Worm (Caenorhabditis elegans) whole organism, young adult: ENCODE measurements around the gene rpl-22.

Experiments used
- C17E4.6 ChIP-seq: fragments of 200-800 bp; sonication (Bioruptor generic); IDR thresholded peaks from 2 replicates; pipeline ENCODE4 v1.3.6; 2022; ENCODE audit warnings: missing genetic modification reagents, missing genetic modification characterization, missing compliant biosample characterization
- D2030.7 ChIP-seq: fragments of 200-800 bp; sonication (Bioruptor generic); IDR thresholded peaks from 2 replicates; pipeline ENCODE4 v1.3.6; 2022; ENCODE audit warnings: missing genetic modification reagents, missing genetic modification characterization, missing compliant biosample characterization
- F33H1.4 ChIP-seq: fragments of 200-800 bp; sonication (Bioruptor generic); IDR thresholded peaks from 2 replicates; pipeline ENCODE4 v1.3.6; 2022; ENCODE audit warnings: missing genetic modification reagents, missing genetic modification characterization, missing compliant biosample characterization
- F57C9.4 ChIP-seq: sonication (generic microtip); optimal IDR thresholded peaks from 2 replicates; lab custom pipeline; 2017; ENCODE audit warnings: mild to moderate bottlenecking, missing genetic modification characterization, missing compliant biosample characterization
- T26A5.8 ChIP-seq: sonication (generic microtip); optimal IDR thresholded peaks from 2 replicates; lab custom pipeline; 2016; ENCODE audit warnings: missing genetic modification characterization, missing compliant biosample characterization
- Y53F4B.3 ChIP-seq: fragments of 200-800 bp; sonication (Bioruptor generic); IDR thresholded peaks from 2 replicates; pipeline ENCODE4 v1.3.6; 2022; ENCODE audit warnings: missing genetic modification reagents, missing genetic modification characterization, missing compliant biosample characterization
- Y56A3A.18 ChIP-seq: fragments of 200-800 bp; sonication (Bioruptor generic); IDR thresholded peaks from 2 replicates; pipeline ENCODE4 v1.3.6; 2022; ENCODE audit warnings: missing genetic modification reagents, missing genetic modification characterization, missing compliant biosample characterization
- Y95B8A.8 ChIP-seq: fragments of 200-800 bp; sonication (Bioruptor generic); IDR thresholded peaks from 2 replicates; pipeline ENCODE4 v1.3.6; 2022; ENCODE audit warnings: missing genetic modification reagents, missing genetic modification characterization, missing compliant biosample characterization
- ZK185.1 ChIP-seq: sonication (generic microtip); optimal IDR thresholded peaks from 2 replicates; lab custom pipeline; 2016; ENCODE audit warnings: mild to moderate bottlenecking, missing genetic modification characterization, missing compliant biosample characterization; ENCODE audit not compliant: poor library complexity, severe bottlenecking
- akir-1 ChIP-seq: fragments of 200-800 bp; sonication (Bioruptor generic); optimal IDR thresholded peaks from 2 replicates; lab custom pipeline; 2018; ENCODE audit warnings: mild to moderate bottlenecking, missing genetic modification characterization, moderate library complexity, missing compliant biosample characterization
- aptf-2 ChIP-seq: fragments of 200-800 bp; sonication (Bioruptor generic); conservative IDR thresholded peaks from 2 replicates; pipeline ENCODE4 v1.3.6; 2022; ENCODE audit warnings: missing genetic modification reagents, missing genetic modification characterization, missing compliant biosample characterization
- atf-7 ChIP-seq: sonication (generic microtip); optimal IDR thresholded peaks from 2 replicates; lab custom pipeline; 2017; ENCODE audit warnings: mild to moderate bottlenecking, missing genetic modification characterization, missing compliant biosample characterization
- attf-6 ChIP-seq: fragments of 200-800 bp; sonication (Bioruptor generic); IDR thresholded peaks from 2 replicates; pipeline ENCODE4 v1.3.6; 2022; ENCODE audit warnings: missing genetic modification reagents, missing genetic modification characterization, missing compliant biosample characterization
- bed-1 ChIP-seq: fragments of 200-800 bp; sonication (Bioruptor generic); IDR thresholded peaks from 2 replicates; pipeline ENCODE4 v1.3.6; 2022; ENCODE audit warnings: missing genetic modification reagents, missing genetic modification characterization, missing compliant biosample characterization
- cebp-1 ChIP-seq, 2 experiments: fragments of 200-800 bp in 1 of 2; sonication (Bioruptor generic) in 1 of 2; sonication (generic microtip) in 1 of 2; IDR thresholded peaks in 1 of 2; optimal IDR thresholded peaks in 1 of 2; 2 replicates each; pipeline versions ENCODE4 v1.3.6 to Lab custom; 2017 to 2022; ENCODE audit warnings: missing compliant biosample characterization in 2 of 2, missing genetic modification characterization in 2 of 2, mild to moderate bottlenecking in 1 of 2, missing genetic modification reagents in 1 of 2, moderate library complexity in 1 of 2
- cebp-2 ChIP-seq: fragments of 200-800 bp; sonication (Bioruptor generic); IDR thresholded peaks from 2 replicates; pipeline ENCODE4 v1.3.6; 2022; ENCODE audit warnings: missing genetic modification characterization, missing compliant biosample characterization
- ceh-27 ChIP-seq: fragments of 200-800 bp; sonication (Bioruptor generic); optimal IDR thresholded peaks from 2 replicates; lab custom pipeline; 2018; ENCODE audit warnings: mild to moderate bottlenecking, missing genetic modification characterization, moderate library complexity, missing compliant biosample characterization
- dpff-1 ChIP-seq: sonication (generic microtip); optimal IDR thresholded peaks from 2 replicates; lab custom pipeline; 2017; ENCODE audit warnings: mild to moderate bottlenecking, missing genetic modification characterization, missing compliant biosample characterization
- efl-1 ChIP-seq: fragments of 150-350 bp; optimal IDR thresholded peaks from 2 replicates; lab custom pipeline; 2014; ENCODE audit warnings: missing biosample characterization, missing genetic modification reagents, missing genetic modification characterization
- egrh-3 ChIP-seq: fragments of 200-800 bp; sonication (Bioruptor generic); IDR thresholded peaks from 2 replicates; pipeline ENCODE4 v1.3.6; 2022; ENCODE audit warnings: missing genetic modification reagents, missing genetic modification characterization, missing compliant biosample characterization
- him-1 ChIP-seq: sonication (generic microtip); optimal IDR thresholded peaks from 2 replicates; lab custom pipeline; 2016; ENCODE audit warnings: missing genotype, missing genetic modification reagents, missing genetic modification characterization, missing compliant biosample characterization
- hmg-1.2 ChIP-seq: fragments of 200-800 bp; sonication (Bioruptor generic); IDR thresholded peaks from 2 replicates; pipeline ENCODE4 v1.3.6; 2022; ENCODE audit warnings: missing genetic modification reagents, missing genetic modification characterization, missing compliant biosample characterization
- lin-54 ChIP-seq: fragments of 200-800 bp; sonication (Bioruptor generic); optimal IDR thresholded peaks from 2 replicates; lab custom pipeline; 2018; ENCODE audit warnings: mild to moderate bottlenecking, missing genetic modification characterization, missing compliant biosample characterization
- lsl-1 ChIP-seq: fragments of 200-800 bp; sonication (Bioruptor generic); optimal IDR thresholded peaks from 2 replicates; lab custom pipeline; 2018; ENCODE audit warnings: mild to moderate bottlenecking, missing genetic modification characterization, moderate library complexity, missing compliant biosample characterization
- lsy-27 ChIP-seq: sonication (generic microtip); optimal IDR thresholded peaks from 2 replicates; lab custom pipeline; 2017; ENCODE audit warnings: missing genetic modification characterization, mild to moderate bottlenecking, missing compliant biosample characterization, antibody characterized with exemption, missing genotype, borderline replicate concordance; ENCODE audit not compliant: insufficient read depth
- madf-8 ChIP-seq: fragments of 200-800 bp; sonication (Bioruptor generic); conservative IDR thresholded peaks from 2 replicates; pipeline ENCODE4 v1.3.6; 2022; ENCODE audit warnings: missing genetic modification reagents, missing genetic modification characterization, missing compliant biosample characterization
- mxl-1 ChIP-seq: sonication (generic microtip); optimal IDR thresholded peaks from 2 replicates; lab custom pipeline; 2016; ENCODE audit warnings: missing genetic modification characterization, missing compliant biosample characterization
- nfya-1 ChIP-seq: sonication (generic microtip); optimal IDR thresholded peaks from 2 replicates; lab custom pipeline; 2017; ENCODE audit warnings: antibody characterized with exemption, missing compliant biosample characterization, missing genetic modification characterization, borderline replicate concordance; ENCODE audit not compliant: insufficient read depth
- nhr-27 ChIP-seq: fragments of 200-800 bp; sonication (Bioruptor generic); optimal IDR thresholded peaks from 2 replicates; lab custom pipeline; 2018; ENCODE audit warnings: mild to moderate bottlenecking, missing genetic modification characterization, moderate library complexity, missing compliant biosample characterization
- nhr-80 ChIP-seq: sonication (generic microtip); optimal IDR thresholded peaks from 2 replicates; lab custom pipeline; 2016; ENCODE audit warnings: missing genetic modification characterization, missing compliant biosample characterization
- pbrm-1 ChIP-seq: fragments of 200-800 bp; sonication (Bioruptor generic); IDR thresholded peaks from 2 replicates; pipeline ENCODE4 v1.3.6; 2022; ENCODE audit warnings: missing genetic modification reagents, missing genetic modification characterization, missing compliant biosample characterization
- rec-8 ChIP-seq, 2 experiments: sonication (generic microtip); optimal IDR thresholded peaks; 2 replicates each; lab custom pipeline; 2016; ENCODE audit warnings: mild to moderate bottlenecking in 2 of 2, missing genetic modification characterization in 2 of 2, missing genetic modification reagents in 2 of 2, missing genotype in 2 of 2, missing biosample characterization in 1 of 2, missing compliant biosample characterization in 1 of 2, moderate library complexity in 1 of 2
- snpc-1.1 ChIP-seq: sonication (generic microtip); optimal IDR thresholded peaks from 2 replicates; lab custom pipeline; 2017; ENCODE audit warnings: missing genetic modification characterization, mild to moderate bottlenecking, missing compliant biosample characterization, antibody characterized with exemption, moderate library complexity, missing genotype, missing genetic modification reagents; ENCODE audit not compliant: insufficient read depth
- somi-1 ChIP-seq: fragments of 200-800 bp; sonication (Bioruptor generic); optimal IDR thresholded peaks from 2 replicates; lab custom pipeline; 2018; ENCODE audit warnings: mild to moderate bottlenecking, missing genetic modification characterization, missing compliant biosample characterization
- tbp1 ChIP-seq: fragments of 200-800 bp; sonication (Bioruptor generic); optimal IDR thresholded peaks from 2 replicates; lab custom pipeline; 2018; ENCODE audit warnings: mild to moderate bottlenecking, missing genetic modification characterization, missing compliant biosample characterization
- unc-130 ChIP-seq: sonication (generic microtip); optimal IDR thresholded peaks from 2 replicates; lab custom pipeline; 2016; ENCODE audit warnings: missing genetic modification reagents, missing genetic modification characterization, missing compliant biosample characterization
- unc-62 ChIP-seq: fragments of 150-350 bp; optimal IDR thresholded peaks from 2 replicates; lab custom pipeline; 2014; ENCODE audit warnings: missing biosample characterization, missing genetic modification reagents, missing genetic modification characterization
- ztf-22 ChIP-seq: fragments of 200-800 bp; sonication (Bioruptor generic); optimal IDR thresholded peaks from 2 replicates; lab custom pipeline; 2018; ENCODE audit warnings: mild to moderate bottlenecking, missing genetic modification characterization, moderate library complexity, missing compliant biosample characterization
- ztf-28 ChIP-seq: fragments of 200-800 bp; sonication (Bioruptor generic); IDR thresholded peaks from 2 replicates; pipeline ENCODE4 v1.3.6; 2022; ENCODE audit warnings: missing genetic modification reagents, missing genetic modification characterization, missing compliant biosample characterization
- ztf-3 ChIP-seq: fragments of 200-800 bp; sonication (Bioruptor generic); optimal IDR thresholded peaks from 2 replicates; lab custom pipeline; 2018; ENCODE audit warnings: mild to moderate bottlenecking, missing genetic modification characterization, missing compliant biosample characterization

rpl-22 gene

DNA sequence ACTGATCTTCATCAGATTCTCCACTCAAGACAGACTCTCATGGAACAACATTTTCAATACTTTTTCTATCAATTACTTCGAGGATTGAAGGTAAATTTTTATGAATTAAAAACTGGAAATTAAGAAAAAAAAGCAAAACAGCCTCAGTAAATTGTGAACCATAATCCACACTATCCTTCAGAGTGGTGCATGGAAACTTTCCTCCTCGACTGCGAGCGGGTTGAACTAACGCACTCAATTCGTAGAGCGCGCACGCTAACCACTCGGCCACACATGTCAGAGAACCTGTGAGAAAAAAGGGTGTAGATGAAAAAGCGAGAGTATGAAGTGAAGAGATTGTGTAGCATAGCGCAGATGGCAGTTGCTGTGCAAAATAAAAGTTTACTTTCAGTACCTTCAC lies 49.6 kb downstream of the rpl-22 start (continued):
- TF ChIP-seq snpc-1.1 (tag; lab: Kevin White, UChicago) (peak; percentile 70), F33H1.4 (GFP tag; lab: Robert Waterston, UW) (peak; percentile 46), lsy-27 (peak; percentile 60), pbrm-1 (GFP tag; lab: Robert Waterston, UW) (peak; percentile 85), tbp1 (GFP tag; lab: Kevin White, UChicago) (peak; percentile 98), egrh-3 (peak; percentile 56), akir-1 (GFP tag; lab: Kevin White, UChicago) (peak; percentile 83), Y53F4B.3 (GFP tag; lab: Robert Waterston, UW) (no peak), nhr-80 (peak; percentile 54), T26A5.8 (tag; lab: Kevin White, UChicago) (peak; percentile 71), hmg-1.2 (GFP tag; lab: Robert Waterston, UW) (peak; percentile 85), rec-8 (tag; optimal IDR thresholded peaks at IDR 0.05; lab: Kevin White, UChicago) (peak; percentile 91 to 94), aptf-2 (GFP tag; lab: Robert Waterston, UW) (0 out of 2 replicates have a peak, but pooled peaks have one; percentile 56), Y56A3A.18 (GFP tag; lab: Robert Waterston, UW) (peak; percentile 83; the same call in 1 of the 2 replicates), C17E4.6 (peak; percentile 63), cebp-1 (GFP tag; IDR thresholded peaks at IDR 0.05; lab: Robert Waterston, UW) (no peak), cebp-1 (tag; optimal IDR thresholded peaks at IDR 0.05; lab: Kevin White, UChicago) (no peak), unc-130 (GFP tag; lab: Kevin White, UChicago) (peak; percentile 71), somi-1 (GFP tag; lab: Kevin White, UChicago) (peak; percentile 87), ZK185.1 (peak; percentile 94), bed-1 (GFP tag; lab: Robert Waterston, UW) (peak; percentile 87; the same call in 1 of the 2 replicates), attf-6 (GFP tag; lab: Robert Waterston, UW) (peak; percentile 71), mxl-1 (tag; lab: Kevin White, UChicago) (peak; percentile 95), ztf-3 (GFP tag; lab: Kevin White, UChicago) (no peak), F57C9.4 (tag; lab: Kevin White, UChicago) (peak; percentile 82), him-1 (tag; lab: Kevin White, UChicago) (peak; percentile 98), ztf-22 (no peak), atf-7 (tag; lab: Kevin White, UChicago) (peak; percentile 63), ztf-28 (GFP tag; lab: Robert Waterston, UW) (no peak), lin-54 (GFP tag; lab: Kevin White, UChicago) (peak; percentile 77), unc-62 (GFP tag; lab: Kevin White, UChicago) (no peak), lsl-1 (GFP tag; lab: Kevin White, UChicago) (peak; percentile 57), madf-8 (peak; percentile 24; the same call in 1 of the 2 replicates), cebp-2 (peak; percentile 94; the same call in 1 of the 2 replicates), nhr-27 (tag; lab: Kevin White, UChicago) (peak; percentile 58), nfya-1 (no peak), dpff-1 (tag; lab: Kevin White, UChicago) (peak; percentile 28), ceh-27 (peak; percentile 91), Y95B8A.8 (GFP tag; lab: Robert Waterston, UW) (no peak), D2030.7 (GFP tag; lab: Robert Waterston, UW) (peak; percentile 80), efl-1 (GFP tag; lab: Kevin White, UChicago) (no peak)
